Worm (Caenorhabditis elegans) whole organism, mixed stage, embryonic: Measurements from ENCODE around the gene btf-1.

Experiments
- M03D4.4 ChIP-seq: sonication (generic microtip); optimal IDR thresholded peaks from 2 replicates; lab custom pipeline; 2017; ENCODE audit warnings: mild to moderate bottlenecking, missing genetic modification characterization, missing compliant biosample characterization
- bed-3 ChIP-seq: fragments of 200-800 bp; sonication (Bioruptor generic); optimal IDR thresholded peaks from 3 replicates; lab custom pipeline; 2018; ENCODE audit warnings: mild to moderate bottlenecking, missing genetic modification characterization, moderate library complexity, missing compliant biosample characterization
- ceh-43 ChIP-seq: fragments of 200-800 bp; sonication (Bioruptor generic); optimal IDR thresholded peaks from 2 replicates; lab custom pipeline; 2018; ENCODE audit warnings: mild to moderate bottlenecking, missing genetic modification characterization, moderate library complexity, missing compliant biosample characterization
- lin-13 ChIP-seq: fragments of 150-350 bp; optimal IDR thresholded peaks from 2 replicates; lab custom pipeline; 2014; ENCODE audit warnings: missing biosample characterization, missing genetic modification characterization
- lin-32 ChIP-seq: fragments of 200-800 bp; sonication (Bioruptor generic); optimal IDR thresholded peaks from 2 replicates; lab custom pipeline; 2018; ENCODE audit warnings: mild to moderate bottlenecking, missing genetic modification characterization, missing compliant biosample characterization
- lsy-2 ChIP-seq: fragments of 150-350 bp; optimal IDR thresholded peaks from 2 replicates; lab custom pipeline; 2014; ENCODE audit warnings: missing biosample characterization, missing genetic modification characterization
- mep-1 ChIP-seq: fragments of 150-350 bp; optimal IDR thresholded peaks from 2 replicates; lab custom pipeline; 2017; ENCODE audit warnings: missing biosample characterization, missing genetic modification reagents, missing genetic modification characterization, inconsistent platforms
- nhr-2 ChIP-seq: fragments of 150-350 bp; optimal IDR thresholded peaks from 2 replicates; lab custom pipeline; 2014; ENCODE audit warnings: missing biosample characterization, missing genetic modification characterization
- nhr-237 ChIP-seq: fragments of 150-350 bp; optimal IDR thresholded peaks from 2 replicates; lab custom pipeline; 2014; ENCODE audit warnings: missing biosample characterization, missing genetic modification characterization
- pha-4 ChIP-seq: fragments of 150-350 bp; optimal IDR thresholded peaks from 2 replicates; lab custom pipeline; 2018; ENCODE audit warnings: missing biosample characterization, missing genetic modification reagents, missing genetic modification characterization
- snpc-4 ChIP-seq: fragments of 150-350 bp; optimal IDR thresholded peaks from 2 replicates; lab custom pipeline; 2014; ENCODE audit warnings: missing biosample characterization, missing genetic modification characterization
- unc-39 ChIP-seq: fragments of 150-350 bp; optimal IDR thresholded peaks from 2 replicates; lab custom pipeline; 2014; ENCODE audit warnings: missing biosample characterization, missing genetic modification characterization
- unc-62 ChIP-seq: fragments of 150-350 bp; optimal IDR thresholded peaks from 2 replicates; lab custom pipeline; 2014; ENCODE audit warnings: missing biosample characterization, missing genetic modification reagents, missing genetic modification characterization
- ztf-11 ChIP-seq: fragments of 150-350 bp; optimal IDR thresholded peaks from 2 replicates; lab custom pipeline; 2014; ENCODE audit warnings: missing biosample characterization, missing genetic modification characterization

ce11 chrII:13184129-13184528, 15.8 kb upstream of the btf-1 start, which contains the start of gene W09H1.3:
- TF ChIP-seq unc-62 = no peak
- TF ChIP-seq ceh-43 (GFP tag; lab: Kevin White, UChicago) = no peak
- TF ChIP-seq lsy-2 = no peak
- no peak for TF ChIP-seq nhr-237
- TF ChIP-seq nhr-2 (tag; lab: Kevin White, UChicago) = no peak
- no peak for TF ChIP-seq pha-4 (tag; lab: Kevin White, UChicago)
- no peak for TF ChIP-seq bed-3 (GFP tag; lab: Kevin White, UChicago)
- TF ChIP-seq mep-1 = no peak
- TF ChIP-seq lin-13 = no peak
- TF ChIP-seq unc-39 (tag; lab: Kevin White, UChicago) = no peak
- no peak for TF ChIP-seq lin-32
- no peak for TF ChIP-seq snpc-4 (tag; lab: Kevin White, UChicago)
- no peak for TF ChIP-seq M03D4.4 (tag; lab: Kevin White, UChicago)
- TF ChIP-seq ztf-11 (tag; lab: Kevin White, UChicago) = no peak
